Worm (Caenorhabditis elegans): ENCODE results near the gene Y46H3A.5.

Gene Y46H3A.5

ce11 chrV:1845977-1846376 is 31.3 kb upstream of the Y46H3A.5 start, which contains the start of gene T10B5.7:
TSS of gene T10B5.7 (plus strand) at chrV:1846201.
- no peak for TF ChIP-seq elt-1 (tag; optimal IDR thresholded peaks at IDR 0.05)
- peak; percentile 86 for TF ChIP-seq fos-1 (tag; optimal IDR thresholded peaks at IDR 0.05)
- no peak for TF ChIP-seq snpc-4 (tag; optimal IDR thresholded peaks at IDR 0.05)

DNA sequence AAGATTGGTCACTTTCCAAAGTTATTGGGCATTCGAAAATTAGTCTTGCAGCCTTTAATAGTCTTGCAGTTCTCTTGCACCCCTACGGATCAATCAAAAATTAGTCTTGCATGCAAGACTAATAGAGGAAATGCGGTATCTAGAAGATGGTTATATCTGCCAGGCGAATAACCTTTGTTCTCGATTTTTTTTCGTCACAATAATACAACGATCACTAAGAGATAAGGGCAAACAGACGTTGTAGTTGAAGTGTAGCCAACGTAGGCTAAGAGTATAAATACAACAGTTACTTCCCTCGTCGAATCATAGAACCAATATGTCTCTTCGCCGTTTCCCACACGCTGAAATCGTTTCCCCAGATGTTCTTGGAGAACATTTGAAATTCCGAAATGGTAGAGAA is 27.1 kb upstream of the Y46H3A.5 start, which contains the start of gene T10B5.8:
TSS of gene T10B5.8 (plus strand) at position 301 of the 400 bp plus-strand sequence.
- TF ChIP-seq ama-1 (optimal IDR thresholded peaks at IDR 0.05): no peak
- TF ChIP-seq ztf-4 (tag; optimal IDR thresholded peaks at IDR 0.05): no peak
- TF ChIP-seq ztf-1 (GFP tag; conservative IDR thresholded peaks at IDR 0.05): no peak
- TF ChIP-seq nhr-21 (tag; optimal IDR thresholded peaks at IDR 0.05): no peak
- no peak for TF ChIP-seq ZK546.5 (tag; optimal IDR thresholded peaks at IDR 0.05)
- no peak for TF ChIP-seq Y55F3AM.14 (GFP tag; optimal IDR thresholded peaks at IDR 0.05)
- TF ChIP-seq blmp-1 (tag; optimal IDR thresholded peaks at IDR 0.05; ENCODE audit: insufficient read depth): no peak

DNA sequence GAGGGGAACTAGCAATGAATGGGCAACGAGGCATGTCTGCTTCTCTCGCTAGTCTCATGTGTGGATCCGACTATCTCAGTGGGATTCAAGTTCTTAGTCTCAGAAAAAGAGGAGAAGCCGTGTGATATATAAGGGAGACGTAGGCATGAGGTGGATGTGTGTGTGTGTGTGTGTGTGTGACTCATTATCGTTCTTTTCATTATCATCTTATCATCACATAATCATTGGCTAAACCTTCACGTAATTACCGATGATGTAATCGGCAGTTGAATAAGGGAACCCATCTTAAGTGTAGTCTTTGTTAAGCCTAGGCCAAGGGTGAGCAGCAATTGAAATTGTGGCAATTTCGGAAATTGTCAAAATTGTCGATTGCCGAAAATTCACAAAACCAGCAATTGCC is 15.3 kb upstream of the Y46H3A.5 start, which contains the start of gene Y32G9B.1:
TSS of gene Y32G9B.1 (minus strand) at position 101 of the 400 bp plus-strand sequence.
- TF ChIP-seq fos-1 (tag; optimal IDR thresholded peaks at IDR 0.05) (peak; percentile 0), ceh-82 (tag; optimal IDR thresholded peaks at IDR 0.05) (no peak), blmp-1 (tag; optimal IDR thresholded peaks at IDR 0.05; ENCODE audit: insufficient read depth) (peak; percentile 30), nhr-21 (tag; optimal IDR thresholded peaks at IDR 0.05) (peak; percentile 3), nhr-77 (tag; optimal IDR thresholded peaks at IDR 0.05) (no peak), dmd-4 (tag; optimal IDR thresholded peaks at IDR 0.05) (no peak)

- no peak for TF ChIP-seq unc-62 (GFP tag; optimal IDR thresholded peaks at IDR 0.05)
Measured at ce11 chrV:1824528-1824927, 9.8 kb upstream of the Y46H3A.5 start.

ce11 chrV:1821287-1821686 is 6.6 kb upstream of the Y46H3A.5 start, which contains the start of the genes gly-7 and mrpl-39:
TSS of gene gly-7 (minus strand) at chrV:1821323.
TSS of gene mrpl-39 (plus strand) at chrV:1821579.
- no peak for TF ChIP-seq nhr-6 (tag; optimal IDR thresholded peaks at IDR 0.05)
- TF ChIP-seq nhr-23 (tag; optimal IDR thresholded peaks at IDR 0.05): no peak
- TF ChIP-seq nhr-10 (tag; optimal IDR thresholded peaks at IDR 0.05): no peak
- no peak for TF ChIP-seq egl-27 (tag; optimal IDR thresholded peaks at IDR 0.05)
- peak; percentile 10 for TF ChIP-seq F13H6.1 (tag; optimal IDR thresholded peaks at IDR 0.05)
- no peak for TF ChIP-seq ZK546.5 (tag; optimal IDR thresholded peaks at IDR 0.05)
- TF ChIP-seq unc-39 (tag; optimal IDR thresholded peaks at IDR 0.05): no peak
- TF ChIP-seq ceh-16 (tag; optimal IDR thresholded peaks at IDR 0.05): no peak
- TF ChIP-seq blmp-1 (tag; optimal IDR thresholded peaks at IDR 0.05; ENCODE audit: insufficient read depth): no peak
- TF ChIP-seq lin-13 (GFP tag; optimal IDR thresholded peaks at IDR 0.05): no peak
- no peak for TF ChIP-seq elt-3 (tag; optimal IDR thresholded peaks at IDR 0.05)
- peak in 1 of 2 experiments; percentile 35 for TF ChIP-seq lsy-2 (tag; optimal IDR thresholded peaks at IDR 0.05)
- no peak for TF ChIP-seq ztf-11 (tag; optimal IDR thresholded peaks at IDR 0.05)
- no peak for TF ChIP-seq elt-1 (tag; optimal IDR thresholded peaks at IDR 0.05)
- TF ChIP-seq mdl-1 (tag; optimal IDR thresholded peaks at IDR 0.05): no peak
- TF ChIP-seq fos-1 (tag; optimal IDR thresholded peaks at IDR 0.05): no peak
- peak; percentile 23 for TF ChIP-seq C34F6.9 (tag; optimal IDR thresholded peaks at IDR 0.05)
- TF ChIP-seq nhr-237 (tag; optimal IDR thresholded peaks at IDR 0.05): no peak
- no peak for TF ChIP-seq skn-1 (tag; optimal IDR thresholded peaks at IDR 0.05)
- peak; percentile 30 for TF ChIP-seq nhr-129 (tag; optimal IDR thresholded peaks at IDR 0.05)
- no peak for TF ChIP-seq dmd-4 (tag; optimal IDR thresholded peaks at IDR 0.05)
- TF ChIP-seq snpc-4 (tag; optimal IDR thresholded peaks at IDR 0.05): no peak
- TF ChIP-seq alr-1 (tag; optimal IDR thresholded peaks at IDR 0.05): no peak
- TF ChIP-seq Y55F3AM.14 (GFP tag; optimal IDR thresholded peaks at IDR 0.05): no peak
- TF ChIP-seq ztf-1 (GFP tag; conservative IDR thresholded peaks at IDR 0.05): no peak
- no peak for TF ChIP-seq sma-9 (GFP tag; optimal IDR thresholded peaks at IDR 0.05)
- TF ChIP-seq sma-9 (tag; optimal IDR thresholded peaks at IDR 0.05): no peak
- peak; percentile 23 for TF ChIP-seq sma-3 (GFP tag; optimal IDR thresholded peaks at IDR 0.05)
- peak; percentile 45 for TF ChIP-seq unc-55 (GFP tag; optimal IDR thresholded peaks at IDR 0.05)
- TF ChIP-seq lin-39 (tag; optimal IDR thresholded peaks at IDR 0.05): no peak
- no peak for TF ChIP-seq ztf-4 (tag; optimal IDR thresholded peaks at IDR 0.05)
- no peak for TF ChIP-seq nhr-21 (tag; optimal IDR thresholded peaks at IDR 0.05)
- no peak for TF ChIP-seq nhr-12 (tag; optimal IDR thresholded peaks at IDR 0.05)
- no peak for TF ChIP-seq nhr-11 (tag; optimal IDR thresholded peaks at IDR 0.05)
- TF ChIP-seq peb-1 (tag; optimal IDR thresholded peaks at IDR 0.05): no peak
- TF ChIP-seq gmeb-1 (tag; optimal IDR thresholded peaks at IDR 0.05): peak; percentile 56
- TF ChIP-seq crh-2 (tag; optimal IDR thresholded peaks at IDR 0.05): peak; percentile 34
- no peak for TF ChIP-seq zag-1 (tag; optimal IDR thresholded peaks at IDR 0.05)
- TF ChIP-seq ceh-82 (tag; optimal IDR thresholded peaks at IDR 0.05): no peak
- no peak for TF ChIP-seq unc-62 (GFP tag; optimal IDR thresholded peaks at IDR 0.05)
- TF ChIP-seq mbf-1 (tag; optimal IDR thresholded peaks at IDR 0.05): no peak
- no peak for TF ChIP-seq ama-1 (optimal IDR thresholded peaks at IDR 0.05)
- no peak for TF ChIP-seq nhr-25 (tag; optimal IDR thresholded peaks at IDR 0.05)
- no peak for TF ChIP-seq R02D3.7 (tag; optimal IDR thresholded peaks at IDR 0.05)
